Fruit fly (Drosophila melanogaster) whole organism, wandering third instar larva: Measurements from ENCODE around the gene RpL27A.

ENCODE experiments used
- CG9705 ChIP-seq: fragments of 200-800 bp; sonication (Bioruptor generic); optimal IDR thresholded peaks from 2 replicates; lab custom pipeline; 2018; ENCODE audit warnings: missing biosample characterization, mild to moderate bottlenecking, missing genetic modification characterization
- CrebA ChIP-seq: fragments of 200-800 bp; sonication (Bioruptor generic); optimal IDR thresholded peaks from 2 replicates; lab custom pipeline; 2016; ENCODE audit warnings: missing biosample characterization, mild to moderate bottlenecking, missing genetic modification characterization, borderline replicate concordance
- Dfd ChIP-seq: fragments of >200 bp; optimal IDR thresholded peaks from 2 replicates; lab custom pipeline; 2017; ENCODE audit warnings: missing biosample characterization, missing genetic modification characterization
- Dif ChIP-seq: fragments of 200-275, 200-300 bp; sonication (Bioruptor generic); optimal IDR thresholded peaks from 2 replicates; lab custom pipeline; 2018; ENCODE audit warnings: missing biosample characterization, missing genetic modification characterization; ENCODE audit not compliant: partially characterized antibody
- GATAd ChIP-seq: sonication (Bioruptor generic); optimal IDR thresholded peaks from 2 replicates; lab custom pipeline; 2016; ENCODE audit warnings: missing biosample characterization, missing genetic modification characterization
- HLH106 ChIP-seq: fragments of 200-800 bp; optimal IDR thresholded peaks from 3 replicates; lab custom pipeline; 2019; ENCODE audit warnings: missing biosample characterization, mild to moderate bottlenecking, missing genetic modification characterization, moderate library complexity
- Jra ChIP-seq: sonication (Bioruptor generic); optimal IDR thresholded peaks from 2 replicates; lab custom pipeline; 2016; ENCODE audit warnings: missing biosample characterization, missing genetic modification characterization
- Myc ChIP-seq: fragments of >200 bp; optimal IDR thresholded peaks from 2 replicates; lab custom pipeline; 2017
- Sp1 ChIP-seq: fragments of 200-800 bp; sonication (Bioruptor generic); optimal IDR thresholded peaks from 3 replicates; lab custom pipeline; 2019; ENCODE audit warnings: missing biosample characterization, mild to moderate bottlenecking, missing genetic modification characterization, moderate library complexity
- Vsx2 ChIP-seq: fragments of 200-300, 225-300 bp; sonication (Bioruptor generic); optimal IDR thresholded peaks from 2 replicates; lab custom pipeline; 2018; ENCODE audit warnings: missing biosample characterization, missing genetic modification characterization; ENCODE audit not compliant: partially characterized antibody
- br ChIP-seq: fragments of 200-800 bp; sonication (Bioruptor generic); optimal IDR thresholded peaks from 2 replicates; lab custom pipeline; 2016; ENCODE audit warnings: missing biosample characterization, missing genetic modification characterization
- dl ChIP-seq, 2 experiments: fragments of 175-275, 200-275 bp in 1 of 2; fragments of 200-275 bp in 1 of 2; sonication (Bioruptor generic); optimal IDR thresholded peaks; lab custom pipeline; 2018; ENCODE audit warnings: mild to moderate bottlenecking in 2 of 2, missing biosample characterization in 2 of 2, missing genetic modification characterization in 2 of 2, moderate library complexity in 2 of 2; ENCODE audit not compliant: partially characterized antibody in 2 of 2, insufficient read depth in 1 of 2
- dsf ChIP-seq: sonication (Bioruptor generic); optimal IDR thresholded peaks from 2 replicates; lab custom pipeline; 2016; ENCODE audit warnings: missing biosample characterization, missing genetic modification characterization, borderline replicate concordance
- foxo ChIP-seq, 2 experiments: fragments of 200-800 bp; sonication (Bioruptor generic); optimal IDR thresholded peaks; 2 replicates in 1 of 2; 3 replicates in 1 of 2; lab custom pipeline; 2016 to 2017; ENCODE audit warnings: missing biosample characterization in 2 of 2, missing genetic modification characterization in 2 of 2
- fru ChIP-seq: fragments of 200-800 bp; sonication (Bioruptor generic); optimal IDR thresholded peaks from 3 replicates; lab custom pipeline; 2016; ENCODE audit warnings: missing biosample characterization, mild to moderate bottlenecking, missing genetic modification characterization
- h ChIP-seq: fragments of 200-800 bp; sonication (Bioruptor generic); optimal IDR thresholded peaks from 3 replicates; lab custom pipeline; 2016; ENCODE audit warnings: missing biosample characterization, mild to moderate bottlenecking, missing genetic modification characterization
- lola ChIP-seq: fragments of >200 bp; optimal IDR thresholded peaks from 2 replicates; lab custom pipeline; 2017; ENCODE audit warnings: missing biosample characterization, missing genetic modification characterization
- pan ChIP-seq: fragments of >200 bp; optimal IDR thresholded peaks from 2 replicates; lab custom pipeline; 2017
- rgr ChIP-seq: fragments of 200-800 bp; sonication (Bioruptor generic); optimal IDR thresholded peaks from 3 replicates; lab custom pipeline; 2016; ENCODE audit warnings: missing biosample characterization, mild to moderate bottlenecking, missing genetic modification characterization
- sage ChIP-seq: fragments of 200-800 bp; sonication (Bioruptor generic); optimal IDR thresholded peaks from 2 replicates; lab custom pipeline; 2016; ENCODE audit warnings: missing biosample characterization, mild to moderate bottlenecking, missing genetic modification characterization
- tai ChIP-seq: sonication (Bioruptor generic); optimal IDR thresholded peaks from 2 replicates; lab custom pipeline; 2016; ENCODE audit warnings: missing biosample characterization, missing genetic modification characterization
- woc ChIP-seq: sonication (Bioruptor generic); optimal IDR thresholded peaks from 2 replicates; lab custom pipeline; 2016; ENCODE audit warnings: missing biosample characterization, mild to moderate bottlenecking, missing genetic modification characterization

RpL27A gene

DNA sequence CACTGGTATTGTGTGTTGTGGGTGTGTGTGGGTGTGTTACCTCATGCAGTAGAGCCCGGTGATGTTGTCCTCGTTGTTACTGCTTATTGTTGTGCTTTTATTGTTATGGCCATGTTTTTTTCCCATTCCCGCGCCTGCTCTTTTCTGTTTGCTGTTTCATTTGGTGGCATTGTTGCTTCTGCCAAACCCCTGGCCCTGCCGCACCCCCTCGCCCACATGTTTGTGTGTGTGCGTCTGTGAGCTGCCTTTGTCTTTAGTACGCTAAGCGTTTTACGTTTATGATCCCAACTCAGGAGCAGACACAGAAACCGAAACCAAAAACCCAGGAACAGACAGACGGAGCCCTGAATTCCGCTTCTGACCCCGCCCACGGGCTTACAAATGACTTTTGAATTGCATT is 44.1 kb downstream of the RpL27A start:
- TF ChIP-seq fru (GFP tag; lab: Kevin White, UChicago) = no peak
- TF ChIP-seq rgr (GFP tag; lab: Kevin White, UChicago) = no peak
- TF ChIP-seq br (GFP tag; lab: Kevin White, UChicago) = no peak
- TF ChIP-seq Dif (GFP tag; lab: Kevin White, UChicago) = no peak
- TF ChIP-seq CG9705 (GFP tag; lab: Kevin White, UChicago) = no peak
- TF ChIP-seq woc (GFP tag; lab: Kevin White, UChicago) = no peak
- no peak for TF ChIP-seq Jra (GFP tag; lab: Kevin White, UChicago)
- TF ChIP-seq GATAd = no peak
- no peak for TF ChIP-seq dsf (GFP tag; lab: Kevin White, UChicago)
- TF ChIP-seq h (GFP tag; lab: Kevin White, UChicago) = no peak
- TF ChIP-seq HLH106 = no peak
- TF ChIP-seq Vsx2 (GFP tag; lab: Kevin White, UChicago) = no peak
- TF ChIP-seq sage (GFP tag; lab: Kevin White, UChicago) = no peak
- TF ChIP-seq Sp1 (GFP tag; lab: Kevin White, UChicago) = no peak
- no peak for TF ChIP-seq tai (GFP tag; lab: Kevin White, UChicago)
- no peak for TF ChIP-seq foxo (GFP tag; optimal IDR thresholded peaks at IDR 0.05; lab: Kevin White, UChicago)
- no peak for TF ChIP-seq lola (GFP tag; lab: Kevin White, UChicago)
- TF ChIP-seq Myc (lab: Kevin White, UChicago) = no peak

DNA sequence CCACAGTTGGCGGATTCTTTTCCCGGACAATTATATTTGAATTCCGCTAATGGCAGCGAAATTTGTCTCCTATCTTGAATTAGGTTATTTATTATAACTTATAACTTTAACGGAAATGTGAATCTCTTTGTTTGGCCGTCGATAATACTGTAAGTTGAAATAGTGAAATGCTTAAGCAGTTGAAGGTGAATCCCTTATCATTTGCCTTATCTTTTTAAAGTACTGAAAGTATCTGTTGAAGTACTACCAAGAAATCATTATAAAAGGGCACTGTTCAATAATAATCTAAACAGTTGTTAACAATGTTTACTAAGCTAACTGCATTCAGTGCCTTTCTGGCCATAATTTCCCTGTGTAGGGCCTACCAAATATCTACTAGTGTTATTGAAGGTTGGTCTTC is 47.3 kb downstream of the RpL27A start, which contains the start of gene CG43055:
Gene CG43055 (plus strand): TSS at position 301 of the 400 bp plus-strand sequence.
- TF ChIP-seq CrebA (GFP tag; lab: Kevin White, UChicago) = no peak
- TF ChIP-seq dl (GFP tag; optimal IDR thresholded peaks at IDR 0.05; lab: Kevin White, UChicago; ENCODE audit: insufficient read depth in 1 of 2, partially characterized antibody in 2 of 2) = no peak
- TF ChIP-seq dsf (GFP tag; lab: Kevin White, UChicago) = no peak
- TF ChIP-seq pan (lab: Kevin White, UChicago) = no peak
- TF ChIP-seq Dfd (GFP tag; lab: Kevin White, UChicago) = no peak
